Fruit fly (Drosophila melanogaster) whole organism, embryonic: ENCODE data around the gene CG9837.

Experiments
- C15 ChIP-seq: fragments of 200-800 bp; sonication (Bioruptor generic); IDR thresholded peaks from 3 replicates; pipeline ENCODE4 v1.3.6; 2022; ENCODE audit warnings: missing biosample characterization, missing genetic modification characterization
- CG13123 ChIP-seq: fragments of 200-800 bp; sonication (Bioruptor generic); optimal IDR thresholded peaks from 2 replicates; lab custom pipeline; 2016; ENCODE audit warnings: missing biosample characterization, missing genetic modification characterization
- CG4820 ChIP-seq: fragments of 200-800 bp; sonication (Bioruptor generic); optimal IDR thresholded peaks from 3 replicates; lab custom pipeline; 2016; ENCODE audit warnings: missing biosample characterization, missing genetic modification characterization
- Dp ChIP-seq: fragments of 200-800 bp; sonication (Bioruptor generic); optimal IDR thresholded peaks from 2 replicates; lab custom pipeline; 2018; ENCODE audit warnings: missing biosample characterization, mild to moderate bottlenecking, missing genetic modification characterization, moderate library complexity
- Ets97D ChIP-seq: fragments of 200-800 bp; sonication (Bioruptor generic); optimal IDR thresholded peaks from 3 replicates; lab custom pipeline; 2016; ENCODE audit warnings: missing biosample characterization, missing genetic modification characterization
- Stat92E ChIP-seq, 3 experiments: fragments of >200 bp in 2 of 3; fragments of 200-800 bp in 1 of 3; sonication (Bioruptor generic) in 1 of 3; optimal IDR thresholded peaks; 2 replicates each; lab custom pipeline; 2017 to 2019; ENCODE audit warnings: missing biosample characterization in 3 of 3, missing genetic modification characterization in 3 of 3, mild to moderate bottlenecking in 1 of 3, moderate library complexity in 1 of 3
- Tbp ChIP-seq: fragments of >200 bp; optimal IDR thresholded peaks from 2 replicates; lab custom pipeline; 2018; ENCODE audit warnings: missing biosample characterization, missing genetic modification characterization
- onecut ChIP-seq: fragments of 200-800 bp; sonication (Bioruptor generic); IDR thresholded peaks from 2 replicates; pipeline ENCODE4 v1.3.6; 2022; ENCODE audit warnings: missing biosample characterization, missing genetic modification characterization
- prd ChIP-seq, 3 experiments: fragments of >200 bp in 2 of 3; fragments of 200-800 bp in 1 of 3; sonication (Bioruptor generic) in 1 of 3; optimal IDR thresholded peaks in 2 of 3; IDR thresholded peaks in 1 of 3; 2 replicates in 2 of 3; 3 replicates in 1 of 3; pipeline versions ENCODE4 v1.3.6 to Lab custom; 2017 to 2022; ENCODE audit warnings: missing biosample characterization in 1 of 3, missing genetic modification characterization in 1 of 3
- pum ChIP-seq: fragments of 200-800 bp; sonication (Bioruptor generic); optimal IDR thresholded peaks from 2 replicates; lab custom pipeline; 2016; ENCODE audit warnings: missing biosample characterization, missing genetic modification characterization
- zen ChIP-seq: fragments of 200-800 bp; sonication (Bioruptor generic); optimal IDR thresholded peaks from 3 replicates; lab custom pipeline; 2018; ENCODE audit warnings: missing biosample characterization, mild to moderate bottlenecking, missing genetic modification characterization, moderate library complexity

dm6 chr3R:8861671-8862070 is 48.3 kb upstream of the CG9837 start:
- TF ChIP-seq CG13123 (GFP tag; lab: Kevin White, UChicago) (no peak), Dp (GFP tag; lab: Kevin White, UChicago) (no peak), zen (tag; lab: Kevin White, UChicago) (no peak), C15 (GFP tag; lab: Robert Waterston, UW) (no peak), Stat92E (GFP tag; optimal IDR thresholded peaks at IDR 0.05; lab: Kevin White, UChicago) (no peak), prd (optimal IDR thresholded peaks at IDR 0.05; lab: Kevin White, UChicago) (no peak), prd (GFP tag; IDR thresholded peaks at IDR 0.05; lab: Robert Waterston, UW) (no peak), onecut (GFP tag; lab: Robert Waterston, UW) (no peak), Ets97D (no peak), CG4820 (no peak), pum (GFP tag; lab: Kevin White, UChicago) (no peak), Tbp (GFP tag; lab: Kevin White, UChicago) (no peak)
